Fruit fly (Drosophila melanogaster): ENCODE measurements around the gene CG13310.

The CG13310 gene

dm6 chr3L:8813484-8813883, 13.2 kb upstream of the CG13310 start (continued):
- TF ChIP-seq Opbp (GFP tag; IDR thresholded peaks at IDR 0.05; ENCODE audit: partially characterized antibody) (no peak), Side (GFP tag; optimal IDR thresholded peaks at IDR 0.05) (no peak), CG7745 (tag; optimal IDR thresholded peaks at IDR 0.05) (no peak), BEAF-32 (GFP tag; optimal IDR thresholded peaks at IDR 0.05) (no peak), CG11696 (GFP tag; IDR thresholded peaks at IDR 0.05) (0 out of 2 replicates have a peak, but pooled peaks have one; percentile 19), CG12659 (GFP tag; optimal IDR thresholded peaks at IDR 0.05) (no peak), Gug (GFP tag; IDR thresholded peaks at IDR 0.05) (0 out of 4 replicates have a peak, but pooled peaks have one; percentile 8), CG5953 (GFP tag; IDR thresholded peaks at IDR 0.05) (0 out of 2 replicates have a peak, but pooled peaks have one; percentile 9), insv (GFP tag; optimal IDR thresholded peaks at IDR 0.05) (no peak), Eip74EF (GFP tag; optimal IDR thresholded peaks at IDR 0.05) (no peak), CG31388 (GFP tag; optimal IDR thresholded peaks at IDR 0.05) (no peak), CG10565 (GFP tag; optimal IDR thresholded peaks at IDR 0.05) (no peak), Ptx1 (GFP tag; IDR thresholded peaks at IDR 0.05) (peak; percentile 56; the same call in 1 of the 2 replicates), dimm (GFP tag; IDR thresholded peaks at IDR 0.05) (no peak), CG4854 (GFP tag; optimal IDR thresholded peaks at IDR 0.05) (no peak), al (GFP tag; IDR thresholded peaks at IDR 0.05) (0 out of 2 replicates have a peak, but pooled peaks have one; percentile 19), Atf3 (GFP tag; optimal IDR thresholded peaks at IDR 0.05) (no peak), CG4707 (GFP tag; optimal IDR thresholded peaks at IDR 0.05) (no peak), Med (GFP tag) (peak; percentile 55), CG4404 (GFP tag; IDR thresholded peaks at IDR 0.05) (peak; percentile 35; the same call in 1 of the 2 replicates), CG17568 (GFP tag; optimal IDR thresholded peaks at IDR 0.05) (no peak), CG14441 (GFP tag; IDR thresholded peaks at IDR 0.05) (peak; percentile 65), CG8089 (GFP tag; optimal IDR thresholded peaks at IDR 0.05) (no peak), CG10979 (tag; optimal IDR thresholded peaks at IDR 0.05) (no peak), Dbx (GFP tag; IDR thresholded peaks at IDR 0.05) (peak; percentile 47; the same call in 1 of the 3 replicates), ftz-f1 (GFP tag; optimal IDR thresholded peaks at IDR 0.05) (no peak), bigmax (GFP tag; optimal IDR thresholded peaks at IDR 0.05) (no peak), CG7786 (GFP tag; optimal IDR thresholded peaks at IDR 0.05) (peak; percentile 14), CG6689 (GFP tag; IDR thresholded peaks at IDR 0.05) (peak; percentile 74), Dref (GFP tag; IDR thresholded peaks at IDR 0.05) (no peak), CG7987 (GFP tag; optimal IDR thresholded peaks at IDR 0.05) (no peak), H15 (GFP tag; IDR thresholded peaks at IDR 0.05) (peak; percentile 37; the same call in 1 of the 3 replicates), mirr (GFP tag; optimal IDR thresholded peaks at IDR 0.05) (no peak), CG6175 (GFP tag; IDR thresholded peaks at IDR 0.05) (no peak), CG33557 (GFP tag; optimal IDR thresholded peaks at IDR 0.05) (no peak), gsb (GFP tag; IDR thresholded peaks at IDR 0.05) (peak; percentile 48; the same call in 1 of the 2 replicates), danr (GFP tag; IDR thresholded peaks at IDR 0.05) (peak; percentile 51; the same call in 1 of the 2 replicates), eyg (GFP tag; optimal IDR thresholded peaks at IDR 0.05) (no peak), ATbp (GFP tag; optimal IDR thresholded peaks at IDR 0.05) (no peak), inv (GFP tag; IDR thresholded peaks at IDR 0.05; ENCODE audit: partially characterized antibody) (no peak), slbo (GFP tag; IDR thresholded peaks at IDR 0.05) (peak; percentile 64), Abd-B (GFP tag; optimal IDR thresholded peaks at IDR 0.05) (no peak), unpg (GFP tag; optimal IDR thresholded peaks at IDR 0.05) (no peak), CG11093 (GFP tag; IDR thresholded peaks at IDR 0.05) (peak; percentile 57; the same call in 1 of the 3 replicates), dan (GFP tag; IDR thresholded peaks at IDR 0.05) (no peak), br (optimal IDR thresholded peaks at IDR 0.05) (no peak), repo (GFP tag; optimal IDR thresholded peaks at IDR 0.05) (no peak), CG3163 (GFP tag; optimal IDR thresholded peaks at IDR 0.05) (no peak), Nf-YB (GFP tag; optimal IDR thresholded peaks at IDR 0.05) (no peak), Dek (tag; optimal IDR thresholded peaks at IDR 0.05) (no peak), grn (GFP tag; optimal IDR thresholded peaks at IDR 0.05) (no peak)

Data from whole organism, embryonic.